Worm (Caenorhabditis elegans): ENCODE results near the gene B0218.7.

ce11 chrIV:8130131-8130611 lies 35.7 kb downstream of the B0218.7 start, which contains the start of the genes ndub-11 and moc-3:
- TF ChIP-seq lin-15B (tag; optimal IDR thresholded peaks at IDR 0.05) (no peak), saeg-2 (GFP tag; IDR thresholded peaks at IDR 0.05) (no peak), ceh-82 (tag; optimal IDR thresholded peaks at IDR 0.05) (no peak), lin-39 (tag; optimal IDR thresholded peaks at IDR 0.05) (no peak), attf-4 (tag; optimal IDR thresholded peaks at IDR 0.05) (no peak), hlh-11 (tag; optimal IDR thresholded peaks at IDR 0.05) (no peak), duxl-1 (tag; optimal IDR thresholded peaks at IDR 0.05; ENCODE audit: poor library complexity) (no peak), ama-1 (optimal IDR thresholded peaks at IDR 0.05) (no peak), zag-1 (tag; optimal IDR thresholded peaks at IDR 0.05) (no peak), dmd-6 (GFP tag; IDR thresholded peaks at IDR 0.05) (no peak), unc-130 (GFP tag; optimal IDR thresholded peaks at IDR 0.05) (no peak), jun-1 (tag; optimal IDR thresholded peaks at IDR 0.05) (no peak), aha-1 (tag) (peak; percentile 13)
